Worm (Caenorhabditis elegans): ENCODE data around the gene rfc-2.

DNA sequence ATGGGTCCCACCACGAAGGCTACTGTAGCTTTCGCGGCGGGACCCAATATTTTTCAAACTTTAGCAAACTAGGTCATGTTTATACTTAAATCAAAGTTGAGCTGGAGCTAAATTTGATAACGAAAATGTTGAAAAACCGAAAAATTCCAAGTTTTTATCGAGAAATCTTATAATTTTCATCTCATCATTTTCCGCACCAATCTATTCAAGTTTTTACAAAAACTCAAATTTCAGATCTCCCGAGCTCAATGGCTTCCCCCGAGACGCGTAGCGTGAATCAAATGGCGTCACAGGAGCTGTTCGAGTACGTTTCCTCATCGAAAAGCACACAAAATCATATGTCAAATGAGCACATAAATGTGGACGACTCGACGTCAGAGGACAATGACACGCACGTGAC, 50.8 kb downstream of the rfc-2 start:
- TF ChIP-seq ztf-29 (GFP tag; IDR thresholded peaks at IDR 0.05) (no peak), klf-2 (GFP tag; conservative IDR thresholded peaks at IDR 0.05) (no peak)

Data from whole organism, midembryonic.